Fruit fly (Drosophila melanogaster) whole organism, embryonic: ENCODE measurements around the gene dec.

Experiments
- Adf1 ChIP-seq: fragments of 200-800 bp; sonication (Bioruptor generic); IDR thresholded peaks from 2 replicates; pipeline ENCODE4 v1.3.6; 2022; ENCODE audit warnings: missing biosample characterization, missing genetic modification characterization
- Atf6 ChIP-seq: fragments of 200-800 bp; sonication (Bioruptor generic); IDR thresholded peaks from 2 replicates; pipeline ENCODE4 v1.3.6; 2022; ENCODE audit warnings: missing biosample characterization, missing genetic modification characterization
- CG10147 ChIP-seq: fragments of 200-800 bp; sonication (Bioruptor generic); optimal IDR thresholded peaks from 2 replicates; lab custom pipeline; 2019; ENCODE audit warnings: missing biosample characterization, mild to moderate bottlenecking, missing genetic modification characterization, moderate library complexity
- CG13296 ChIP-seq: fragments of 200-800 bp; sonication (Bioruptor generic); optimal IDR thresholded peaks from 3 replicates; lab custom pipeline; 2018; ENCODE audit warnings: missing biosample characterization, mild to moderate bottlenecking, missing genetic modification characterization
- CG13775 ChIP-seq: fragments of 200-800 bp; sonication (Bioruptor generic); optimal IDR thresholded peaks from 3 replicates; lab custom pipeline; 2017; ENCODE audit warnings: missing biosample characterization, mild to moderate bottlenecking, missing genetic modification characterization
- CG14014 ChIP-seq: fragments of 200-800 bp; sonication (Bioruptor generic); IDR thresholded peaks from 2 replicates; pipeline ENCODE4 v1.3.6; 2022; ENCODE audit warnings: missing biosample characterization, missing genetic modification characterization
- CG15269 ChIP-seq: fragments of 200-800 bp; sonication (Bioruptor generic); optimal IDR thresholded peaks from 2 replicates; lab custom pipeline; 2018; ENCODE audit warnings: missing biosample characterization, mild to moderate bottlenecking, missing genetic modification characterization, moderate library complexity
- CG15601 ChIP-seq: fragments of 200-800 bp; sonication (Bioruptor generic); optimal IDR thresholded peaks from 3 replicates; lab custom pipeline; 2019; ENCODE audit warnings: missing biosample characterization, mild to moderate bottlenecking, missing genetic modification characterization, moderate library complexity
- CG31441 ChIP-seq: fragments of 200-800 bp; sonication (Bioruptor generic); IDR thresholded peaks from 2 replicates; pipeline ENCODE4 v1.3.6; 2022; ENCODE audit warnings: missing biosample characterization, missing genetic modification characterization
- CG4617 ChIP-seq: fragments of 200-800 bp; sonication (Bioruptor generic); optimal IDR thresholded peaks from 3 replicates; lab custom pipeline; 2016; ENCODE audit warnings: missing biosample characterization, missing genetic modification characterization, borderline replicate concordance
- CG5245 ChIP-seq: fragments of 200-800 bp; sonication (Bioruptor generic); optimal IDR thresholded peaks from 3 replicates; lab custom pipeline; 2016; ENCODE audit warnings: missing biosample characterization, missing genetic modification characterization
- CG6272 ChIP-seq: fragments of 200-800 bp; sonication (Bioruptor generic); IDR thresholded peaks from 2 replicates; pipeline ENCODE4 v1.3.6; 2022; ENCODE audit warnings: missing biosample characterization, missing genetic modification characterization
- CG7839 ChIP-seq: fragments of 200-800 bp; sonication (Bioruptor generic); optimal IDR thresholded peaks from 3 replicates; lab custom pipeline; 2018; ENCODE audit warnings: missing biosample characterization, mild to moderate bottlenecking, missing genetic modification characterization, moderate library complexity
- CG9609 ChIP-seq: fragments of 200-800 bp; sonication (Bioruptor generic); optimal IDR thresholded peaks from 3 replicates; lab custom pipeline; 2016; ENCODE audit warnings: missing biosample characterization, missing genetic modification characterization
- CHES-1-like ChIP-seq: fragments of 200-800 bp; sonication (Bioruptor generic); optimal IDR thresholded peaks from 2 replicates; lab custom pipeline; 2016; ENCODE audit warnings: missing biosample characterization, missing genetic modification characterization
- CTCF ChIP-seq: fragments of 200-800 bp; sonication (Bioruptor generic); optimal IDR thresholded peaks from 2 replicates; lab custom pipeline; 2017; ENCODE audit warnings: missing biosample characterization, mild to moderate bottlenecking, missing genetic modification characterization, moderate library complexity
- Dip3 ChIP-seq: fragments of 200-800 bp; sonication (Bioruptor generic); optimal IDR thresholded peaks from 3 replicates; lab custom pipeline; 2016; ENCODE audit warnings: missing biosample characterization, missing genetic modification characterization
- Eip74EF ChIP-seq, 2 experiments: fragments of 200-800 bp in 1 of 2; fragments of >200 bp in 1 of 2; sonication (Bioruptor generic) in 1 of 2; optimal IDR thresholded peaks; 2 replicates each; lab custom pipeline; 2017 to 2019; ENCODE audit warnings: missing biosample characterization in 2 of 2, missing genetic modification characterization in 2 of 2, mild to moderate bottlenecking in 1 of 2, moderate library complexity in 1 of 2
- Elba2 ChIP-seq: fragments of 200-800 bp; sonication (Bioruptor generic); optimal IDR thresholded peaks from 3 replicates; lab custom pipeline; 2016; ENCODE audit warnings: missing biosample characterization, missing genetic modification characterization
- Lhr ChIP-seq: fragments of 200-800 bp; sonication (Bioruptor generic); optimal IDR thresholded peaks from 3 replicates; lab custom pipeline; 2017; ENCODE audit warnings: mild to moderate bottlenecking, missing biosample characterization, missing genetic modification reagents, missing genetic modification characterization
- Mad ChIP-seq: fragments of 200-800 bp; sonication (Bioruptor generic); optimal IDR thresholded peaks from 2 replicates; lab custom pipeline; 2016; ENCODE audit warnings: missing biosample characterization, missing genetic modification characterization
- Nf-YA ChIP-seq: fragments of 200-800 bp; sonication (Bioruptor generic); IDR thresholded peaks from 2 replicates; pipeline ENCODE4 v1.3.6; 2022; ENCODE audit warnings: missing biosample characterization, missing genetic modification characterization
- Optix ChIP-seq: fragments of 200-800 bp; sonication (Bioruptor generic); IDR thresholded peaks from 3 replicates; pipeline ENCODE4 v1.3.6; 2022; ENCODE audit warnings: missing biosample characterization, missing genetic modification characterization
- PHDP ChIP-seq: fragments of 200-800 bp; sonication (Bioruptor generic); optimal IDR thresholded peaks from 3 replicates; lab custom pipeline; 2018; ENCODE audit warnings: missing biosample characterization, mild to moderate bottlenecking, missing genetic modification characterization, moderate library complexity
- Ptx1 ChIP-seq: fragments of 200-800 bp; sonication (Bioruptor generic); IDR thresholded peaks from 2 replicates; pipeline ENCODE4 v1.3.6; 2022; ENCODE audit warnings: missing biosample characterization, missing genetic modification characterization
- Six4 ChIP-seq: fragments of 200-800 bp; sonication (Bioruptor generic); optimal IDR thresholded peaks from 2 replicates; lab custom pipeline; 2016; ENCODE audit warnings: missing biosample characterization, missing genetic modification characterization
- Ssrp ChIP-seq: fragments of 200-800 bp; sonication (Bioruptor generic); optimal IDR thresholded peaks from 2 replicates; lab custom pipeline; 2018; ENCODE audit warnings: missing biosample characterization, mild to moderate bottlenecking, missing genetic modification characterization, moderate library complexity
- da ChIP-seq: fragments of 200-800 bp; sonication (Bioruptor generic); optimal IDR thresholded peaks from 2 replicates; lab custom pipeline; 2016; ENCODE audit warnings: missing biosample characterization, missing genetic modification characterization
- dmrt11E ChIP-seq: fragments of 200-800 bp; sonication (Bioruptor generic); optimal IDR thresholded peaks from 3 replicates; lab custom pipeline; 2018; ENCODE audit warnings: missing biosample characterization, mild to moderate bottlenecking, missing genetic modification characterization, moderate library complexity
- dmrt99B ChIP-seq: fragments of 200-800 bp; sonication (Bioruptor generic); optimal IDR thresholded peaks from 2 replicates; lab custom pipeline; 2018; ENCODE audit warnings: missing biosample characterization, mild to moderate bottlenecking, missing genetic modification characterization, moderate library complexity
- en ChIP-seq: fragments of 200-800 bp; sonication (Bioruptor generic); optimal IDR thresholded peaks from 2 replicates; lab custom pipeline; 2016; ENCODE audit warnings: missing biosample characterization, missing genetic modification characterization
- ftz-f1 ChIP-seq: fragments of 200-800 bp; sonication (Bioruptor generic); optimal IDR thresholded peaks from 2 replicates; lab custom pipeline; 2016; ENCODE audit warnings: missing biosample characterization, missing genetic modification characterization
- hbn ChIP-seq: fragments of 200-800 bp; sonication (Bioruptor generic); IDR thresholded peaks from 2 replicates; pipeline ENCODE4 v1.3.6; 2022; ENCODE audit warnings: missing biosample characterization, missing genetic modification characterization; ENCODE audit not compliant: partially characterized antibody
- her ChIP-seq: fragments of 200-800 bp; sonication (Bioruptor generic); optimal IDR thresholded peaks from 2 replicates; lab custom pipeline; 2016; ENCODE audit warnings: missing biosample characterization, missing genetic modification characterization
- insv ChIP-seq, 2 experiments: fragments of 200-800 bp; sonication (Bioruptor generic); optimal IDR thresholded peaks; 3 replicates each; lab custom pipeline; 2016 to 2018; ENCODE audit warnings: missing biosample characterization in 2 of 2, missing genetic modification characterization in 2 of 2
- jumu ChIP-seq: fragments of 200-800 bp; sonication (Bioruptor generic); optimal IDR thresholded peaks from 3 replicates; lab custom pipeline; 2016; ENCODE audit warnings: missing biosample characterization, missing genetic modification characterization
- lov ChIP-seq, 2 experiments: fragments of 200-800 bp in 1 of 2; fragments of >200 bp in 1 of 2; sonication (Bioruptor generic) in 1 of 2; IDR thresholded peaks in 1 of 2; optimal IDR thresholded peaks in 1 of 2; 2 replicates in 1 of 2; 3 replicates in 1 of 2; pipeline versions ENCODE4 v1.3.6 to Lab custom; 2017 to 2022; ENCODE audit warnings: missing biosample characterization in 1 of 2, missing genetic modification characterization in 1 of 2
- luna ChIP-seq: fragments of 200-800 bp; sonication (Bioruptor generic); optimal IDR thresholded peaks from 2 replicates; lab custom pipeline; 2016; ENCODE audit warnings: missing biosample characterization, missing genetic modification characterization
- oc ChIP-seq: fragments of 200-800 bp; sonication (Bioruptor generic); optimal IDR thresholded peaks from 2 replicates; lab custom pipeline; 2018; ENCODE audit warnings: missing biosample characterization, mild to moderate bottlenecking, missing genetic modification characterization, moderate library complexity
- p53 ChIP-seq: fragments of 200-800 bp; sonication (Bioruptor generic); optimal IDR thresholded peaks from 2 replicates; lab custom pipeline; 2016; ENCODE audit warnings: missing biosample characterization, missing genetic modification characterization
- sc ChIP-seq, 3 experiments: fragments of >200 bp in 2 of 3; fragments of 200-800 bp in 1 of 3; sonication (Bioruptor generic) in 1 of 3; optimal IDR thresholded peaks; 2 replicates in 2 of 3; 3 replicates in 1 of 3; lab custom pipeline; 2017; ENCODE audit warnings: mild to moderate bottlenecking in 1 of 3, missing biosample characterization in 1 of 3, missing genetic modification characterization in 1 of 3, missing genetic modification reagents in 1 of 3
- sd ChIP-seq: fragments of 200-800 bp; sonication (Bioruptor generic); optimal IDR thresholded peaks from 3 replicates; lab custom pipeline; 2018; ENCODE audit warnings: missing biosample characterization, mild to moderate bottlenecking, missing genetic modification characterization, moderate library complexity
- sens ChIP-seq: fragments of 200-800 bp; sonication (Bioruptor generic); peaks from one replicate; lab custom pipeline; 2016; ENCODE audit warnings: missing biosample characterization, missing genetic modification characterization
- sqz ChIP-seq: fragments of 200-800 bp; sonication (Bioruptor generic); optimal IDR thresholded peaks from 3 replicates; lab custom pipeline; 2018; ENCODE audit warnings: missing biosample characterization, mild to moderate bottlenecking, missing genetic modification characterization
- tin ChIP-seq: fragments of 200-800 bp; sonication (Bioruptor generic); optimal IDR thresholded peaks from 3 replicates; lab custom pipeline; 2016; ENCODE audit warnings: missing biosample characterization, missing genetic modification characterization
- trem ChIP-seq: fragments of 200-800 bp; optimal IDR thresholded peaks from 3 replicates; lab custom pipeline; 2019; ENCODE audit warnings: missing biosample characterization, mild to moderate bottlenecking, missing genetic modification characterization, moderate library complexity
- vvl ChIP-seq: fragments of 200-800 bp; sonication (Bioruptor generic); IDR thresholded peaks from 2 replicates; pipeline ENCODE4 v1.3.6; 2022; ENCODE audit warnings: missing biosample characterization, missing genetic modification characterization
- wdn ChIP-seq: fragments of 200-800 bp; sonication (Bioruptor generic); IDR thresholded peaks from 2 replicates; pipeline ENCODE4 v1.3.6; 2022; ENCODE audit warnings: missing biosample characterization, missing genetic modification characterization
- wek ChIP-seq: fragments of 200-800 bp; sonication (Bioruptor generic); optimal IDR thresholded peaks from 3 replicates; lab custom pipeline; 2018; ENCODE audit warnings: missing biosample characterization, mild to moderate bottlenecking, missing genetic modification characterization, moderate library complexity

The dec gene

DNA sequence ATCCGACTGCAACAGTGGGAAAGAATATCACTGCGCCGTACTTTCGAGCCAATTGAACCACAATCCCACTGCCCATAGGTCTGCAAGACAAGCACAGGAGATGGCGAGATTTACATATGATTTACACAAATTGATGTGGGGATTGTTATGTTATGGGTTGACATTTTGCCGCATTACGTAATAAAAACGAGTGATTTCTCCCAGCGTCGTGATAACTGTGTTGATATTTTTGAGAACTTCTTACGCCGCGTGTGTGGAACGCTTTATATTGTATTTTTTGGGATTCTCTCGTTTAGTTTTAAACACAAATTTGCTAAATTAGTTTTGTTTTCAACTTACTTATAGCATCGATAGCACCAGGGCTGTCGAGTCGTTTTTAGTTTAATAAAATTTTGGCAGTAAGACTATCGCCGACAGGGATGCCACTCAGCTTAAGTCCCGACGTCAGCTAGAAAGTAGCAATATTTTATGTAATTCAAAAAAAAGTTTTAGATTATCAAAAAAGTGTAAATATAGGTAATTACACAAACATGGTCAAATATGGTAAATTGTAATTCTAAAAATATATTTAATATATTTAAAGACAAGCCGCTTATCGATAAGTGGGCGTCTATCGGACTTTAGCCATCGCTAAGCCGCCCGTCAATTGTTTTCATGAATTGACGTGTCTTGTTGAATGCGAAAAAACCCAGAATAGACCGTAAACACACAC, 20.5 kb upstream of the dec start, which contains the start of the genes CG45089, ND-MNLL and p115 (continued):
- 0 out of 3 replicates have a peak, but pooled peaks have one; percentile 18 for TF ChIP-seq Optix (GFP tag; lab: Robert Waterston, UW)
- TF ChIP-seq lov (optimal IDR thresholded peaks at IDR 0.05; lab: Kevin White, UChicago) = no peak
- no peak for TF ChIP-seq lov (GFP tag; IDR thresholded peaks at IDR 0.05; lab: Robert Waterston, UW)
- peak; percentile 52 for TF ChIP-seq PHDP (tag; lab: Kevin White, UChicago)
- TF ChIP-seq Elba2 (GFP tag; lab: Kevin White, UChicago) = peak; percentile 67
- TF ChIP-seq tin = peak; percentile 57
- TF ChIP-seq vvl = peak; percentile 70
- TF ChIP-seq ftz-f1 (GFP tag; lab: Kevin White, UChicago) = no peak
- no peak for TF ChIP-seq Lhr (GFP tag; lab: Kevin White, UChicago)
- no peak for TF ChIP-seq en (GFP tag; lab: Kevin White, UChicago)
- TF ChIP-seq da (GFP tag; lab: Kevin White, UChicago) = no peak
- TF ChIP-seq Six4 = peak; percentile 38
- peak; percentile 57 for TF ChIP-seq CG7839
- TF ChIP-seq sc (optimal IDR thresholded peaks at IDR 0.05; lab: Kevin White, UChicago) = no peak
- TF ChIP-seq sc (GFP tag; optimal IDR thresholded peaks at IDR 0.05; lab: Kevin White, UChicago) = peak; percentile 6
- TF ChIP-seq sd (tag; lab: Kevin White, UChicago) = peak; percentile 13
- peak; percentile 31 for TF ChIP-seq oc
- TF ChIP-seq insv (GFP tag; optimal IDR thresholded peaks at IDR 0.05; lab: Kevin White, UChicago) = peak in 1 of 2 experiments; percentile 56
- peak; percentile 7 for TF ChIP-seq CG9609 (GFP tag; lab: Kevin White, UChicago)
- TF ChIP-seq CG13296 (GFP tag; lab: Kevin White, UChicago) = peak; percentile 59
- peak; percentile 56 for TF ChIP-seq dmrt11E (tag; lab: Kevin White, UChicago)
- peak; percentile 63 for TF ChIP-seq CG15601 (tag; lab: Kevin White, UChicago)
- 0 out of 2 replicates have a peak, but pooled peaks have one; percentile 40 for TF ChIP-seq wdn (GFP tag; lab: Robert Waterston, UW)
- TF ChIP-seq her = no peak
- TF ChIP-seq Ssrp (tag; lab: Kevin White, UChicago) = peak; percentile 35
- TF ChIP-seq CG31441 (GFP tag; lab: Robert Waterston, UW) = peak; percentile 64
- TF ChIP-seq Atf6 (GFP tag; lab: Robert Waterston, UW) = no peak
- TF ChIP-seq Nf-YA (GFP tag; lab: Robert Waterston, UW) = no peak
- TF ChIP-seq CG10147 (GFP tag; lab: Kevin White, UChicago) = peak; percentile 56
- no peak for TF ChIP-seq CTCF (GFP tag; lab: Kevin White, UChicago)
- TF ChIP-seq Eip74EF (GFP tag; optimal IDR thresholded peaks at IDR 0.05; lab: Kevin White, UChicago) = peak in 1 of 2 experiments; percentile 23
- TF ChIP-seq luna (GFP tag; lab: Kevin White, UChicago) = no peak
- peak; percentile 65 for TF ChIP-seq CG13775 (GFP tag; lab: Kevin White, UChicago)
- no peak for TF ChIP-seq CHES-1-like (GFP tag; lab: Kevin White, UChicago)
- no peak for TF ChIP-seq jumu (GFP tag; lab: Kevin White, UChicago)
- TF ChIP-seq sqz (GFP tag; lab: Kevin White, UChicago) = no peak
- peak; percentile 26 for TF ChIP-seq Dip3
- TF ChIP-seq Adf1 (GFP tag; lab: Robert Waterston, UW) = peak; percentile 23; the same call in 1 of the 2 replicates
- TF ChIP-seq CG14014 (GFP tag; lab: Robert Waterston, UW) = peak; percentile 47; the same call in 1 of the 2 replicates
- peak; percentile 54 for TF ChIP-seq hbn (GFP tag; lab: Robert Waterston, UW)
- TF ChIP-seq dmrt99B (tag; lab: Kevin White, UChicago) = peak; percentile 36
- no peak for TF ChIP-seq wek (GFP tag; lab: Kevin White, UChicago)
- peak; percentile 15 for TF ChIP-seq CG5245
- peak; percentile 87 for TF ChIP-seq trem (tag; lab: Kevin White, UChicago)
- peak; percentile 88 for TF ChIP-seq sens
- peak; percentile 42; the same call in 1 of the 2 replicates for TF ChIP-seq CG6272
- TF ChIP-seq p53 (GFP tag; lab: Kevin White, UChicago) = peak; percentile 68
- TF ChIP-seq CG15269 (tag; lab: Kevin White, UChicago) = peak; percentile 62
- TF ChIP-seq Mad (GFP tag; lab: Kevin White, UChicago) = no peak
- peak; percentile 68 for TF ChIP-seq Ptx1 (GFP tag; lab: Robert Waterston, UW)
- peak; percentile 56 for TF ChIP-seq CG4617 (GFP tag; lab: Kevin White, UChicago)
